Worm (Caenorhabditis elegans): ENCODE data around the gene rabr-3.

DNA sequence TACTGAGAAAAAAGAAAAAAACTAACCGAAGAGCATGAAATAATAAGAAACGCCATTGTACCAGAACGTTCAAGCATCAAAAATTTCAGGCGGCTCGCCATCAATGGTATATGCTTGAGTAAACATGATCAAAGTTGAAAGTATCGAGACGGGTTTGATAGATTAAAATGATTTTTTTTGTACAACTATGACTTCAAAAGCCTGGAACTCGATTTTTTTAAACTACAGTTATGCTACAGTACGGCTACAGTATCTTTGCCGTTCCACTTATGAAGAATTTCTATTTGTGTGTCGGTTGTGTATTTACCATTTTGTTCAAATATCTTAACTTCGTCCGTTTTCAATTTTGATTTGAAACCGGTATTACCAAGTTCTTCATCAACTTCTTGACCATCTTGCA is 40.4 kb upstream of the rabr-3 start, which contains the start of gene str-97:
- TF ChIP-seq unc-39 (tag; optimal IDR thresholded peaks at IDR 0.05): no peak
- no peak for TF ChIP-seq jun-1 (tag; optimal IDR thresholded peaks at IDR 0.05)
- TF ChIP-seq skn-1 (tag; optimal IDR thresholded peaks at IDR 0.05): no peak
- no peak for TF ChIP-seq snpc-4 (tag; optimal IDR thresholded peaks at IDR 0.05)

Data from whole organism, L3 larva.